Worm (Caenorhabditis elegans): ENCODE results near the gene tiar-1.

DNA sequence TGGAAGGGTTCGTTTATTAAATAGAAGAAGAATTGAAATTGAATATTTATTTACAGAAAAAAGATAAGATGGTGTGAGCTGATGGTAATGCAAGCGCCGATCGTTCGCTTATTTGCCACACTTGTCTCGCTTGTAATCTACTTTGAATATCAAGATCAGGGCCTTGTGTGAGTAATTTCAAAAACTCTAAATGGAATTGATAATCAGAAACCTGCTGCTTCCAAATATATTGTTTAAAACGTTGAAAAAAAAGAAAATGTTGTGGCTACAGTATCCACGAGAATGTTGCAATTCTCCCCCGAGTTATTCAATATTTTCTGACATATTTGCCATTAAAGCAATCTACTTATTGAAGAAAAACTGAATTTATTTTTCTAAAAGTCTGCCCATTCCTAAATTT is 3.8 kb downstream of the tiar-1 start:
- TF ChIP-seq med-1 (GFP tag; optimal IDR thresholded peaks at IDR 0.05; ENCODE audit: insufficient read depth) (no peak), tab-1 (GFP tag; IDR thresholded peaks at IDR 0.05) (no peak), flt-1 (GFP tag; IDR thresholded peaks at IDR 0.05) (no peak)
